Worm (Caenorhabditis elegans) whole organism, midembryonic: Measurements from ENCODE around the gene nlp-101.

Experiments
- T22C8.4 ChIP-seq: fragments of 200-800 bp; sonication (Bioruptor generic); IDR thresholded peaks from 2 replicates; pipeline ENCODE4 v1.3.6; 2022; ENCODE audit warnings: missing genetic modification characterization, missing compliant biosample characterization
- cog-1 ChIP-seq: sonication (generic microtip); optimal IDR thresholded peaks from 2 replicates; lab custom pipeline; 2016; ENCODE audit warnings: missing genetic modification characterization, missing compliant biosample characterization
- flt-1 ChIP-seq: fragments of 200-800 bp; sonication (Bioruptor generic); IDR thresholded peaks from 2 replicates; pipeline ENCODE4 v1.3.6; 2022; ENCODE audit warnings: missing genetic modification characterization, missing compliant biosample characterization
- klf-2 ChIP-seq: fragments of 200-800 bp; sonication (Bioruptor generic); conservative IDR thresholded peaks from 2 replicates; pipeline ENCODE4 v1.3.6; 2022; ENCODE audit warnings: missing genetic modification reagents, missing genetic modification characterization, missing compliant biosample characterization
- med-1 ChIP-seq: sonication (generic microtip); optimal IDR thresholded peaks from 2 replicates; lab custom pipeline; 2017; ENCODE audit warnings: missing genetic modification characterization, mild to moderate bottlenecking, missing compliant biosample characterization, antibody characterized with exemption, missing genetic modification reagents; ENCODE audit not compliant: insufficient read depth
- ref-1 ChIP-seq: fragments of 200-800 bp; sonication (Bioruptor generic); conservative IDR thresholded peaks from 2 replicates; pipeline ENCODE4 v1.3.6; 2022; ENCODE audit warnings: missing genetic modification reagents, missing genetic modification characterization, missing compliant biosample characterization
- tab-1 ChIP-seq: fragments of 200-800 bp; sonication (Bioruptor generic); IDR thresholded peaks from 2 replicates; pipeline ENCODE4 v1.3.6; 2022; ENCODE audit warnings: missing genetic modification characterization, missing compliant biosample characterization
- ztf-23 ChIP-seq: fragments of 200-800 bp; sonication (Bioruptor generic); IDR thresholded peaks from 2 replicates; pipeline ENCODE4 v1.3.6; 2022; ENCODE audit warnings: missing genetic modification reagents, missing genetic modification characterization, missing compliant biosample characterization
- ztf-29 ChIP-seq: fragments of 200-800 bp; sonication (Bioruptor generic); IDR thresholded peaks from 2 replicates; pipeline ENCODE4 v1.3.6; 2022; ENCODE audit warnings: missing genetic modification reagents, missing genetic modification characterization, missing compliant biosample characterization

nlp-101 gene

ce11 chrX:7834117-7834516, 4.6 kb upstream of the nlp-101 start, which contains the start of gene sul-3:
sul-3 (minus strand) TSS chrX:7834217.
- no peak for TF ChIP-seq tab-1 (GFP tag; lab: Robert Waterston, UW)
- no peak for TF ChIP-seq ztf-23
- no peak for TF ChIP-seq med-1 (GFP tag; lab: Kevin White, UChicago)
- no peak for TF ChIP-seq T22C8.4 (GFP tag; lab: Robert Waterston, UW)
- TF ChIP-seq klf-2 (GFP tag; lab: Robert Waterston, UW) = no peak

- TF ChIP-seq T22C8.4 (GFP tag; lab: Robert Waterston, UW) (no peak), ztf-29 (GFP tag; lab: Robert Waterston, UW) (no peak), flt-1 (GFP tag; lab: Robert Waterston, UW) (no peak), ref-1 (GFP tag; lab: Robert Waterston, UW) (no peak), med-1 (GFP tag; lab: Kevin White, UChicago) (no peak), klf-2 (GFP tag; lab: Robert Waterston, UW) (no peak), cog-1 (tag; lab: Kevin White, UChicago) (no peak), tab-1 (GFP tag; lab: Robert Waterston, UW) (no peak), ztf-23 (no peak)
Observed at ce11 chrX:7839989-7840388, 1.3 kb downstream of the nlp-101 start.

- TF ChIP-seq cog-1 (tag; lab: Kevin White, UChicago) (no peak), flt-1 (GFP tag; lab: Robert Waterston, UW) (no peak), klf-2 (GFP tag; lab: Robert Waterston, UW) (no peak), ztf-23 (no peak), tab-1 (GFP tag; lab: Robert Waterston, UW) (no peak), ref-1 (GFP tag; lab: Robert Waterston, UW) (no peak), ztf-29 (GFP tag; lab: Robert Waterston, UW) (no peak), med-1 (GFP tag; lab: Kevin White, UChicago) (no peak), T22C8.4 (GFP tag; lab: Robert Waterston, UW) (no peak)
Observed at ce11 chrX:7842241-7842640, 3.6 kb downstream of the nlp-101 start, which contains the start of gene idpp-11. idpp-11 (plus strand) TSS chrX:7842541.

- TF ChIP-seq ztf-29 (GFP tag; lab: Robert Waterston, UW) = no peak
- no peak for TF ChIP-seq med-1 (GFP tag; lab: Kevin White, UChicago)
- TF ChIP-seq T22C8.4 (GFP tag; lab: Robert Waterston, UW) = no peak
- TF ChIP-seq ztf-23 = no peak
- no peak for TF ChIP-seq ref-1 (GFP tag; lab: Robert Waterston, UW)
- no peak for TF ChIP-seq klf-2 (GFP tag; lab: Robert Waterston, UW)
- TF ChIP-seq tab-1 (GFP tag; lab: Robert Waterston, UW) = no peak
- TF ChIP-seq flt-1 (GFP tag; lab: Robert Waterston, UW) = no peak
- no peak for TF ChIP-seq cog-1 (tag; lab: Kevin White, UChicago)
Observed at ce11 chrX:7847413-7847812, 8.7 kb downstream of the nlp-101 start, which contains the start of gene C54D2.6. C54D2.6 (minus strand) TSS chrX:7847513.

- TF ChIP-seq tab-1 (GFP tag; lab: Robert Waterston, UW) (no peak), cog-1 (tag; lab: Kevin White, UChicago) (no peak), flt-1 (GFP tag; lab: Robert Waterston, UW) (no peak), ref-1 (GFP tag; lab: Robert Waterston, UW) (no peak), med-1 (GFP tag; lab: Kevin White, UChicago) (no peak), klf-2 (GFP tag; lab: Robert Waterston, UW) (no peak), ztf-23 (no peak), ztf-29 (GFP tag; lab: Robert Waterston, UW) (no peak), T22C8.4 (GFP tag; lab: Robert Waterston, UW) (no peak)
Observed at ce11 chrX:7866493-7866892, 27.8 kb downstream of the nlp-101 start.

- TF ChIP-seq ztf-23 = no peak
- no peak for TF ChIP-seq ztf-29 (GFP tag; lab: Robert Waterston, UW)
- TF ChIP-seq med-1 (GFP tag; lab: Kevin White, UChicago) = no peak
- no peak for TF ChIP-seq ref-1 (GFP tag; lab: Robert Waterston, UW)
- TF ChIP-seq T22C8.4 (GFP tag; lab: Robert Waterston, UW) = no peak
- TF ChIP-seq flt-1 (GFP tag; lab: Robert Waterston, UW) = no peak
- no peak for TF ChIP-seq cog-1 (tag; lab: Kevin White, UChicago)
- no peak for TF ChIP-seq tab-1 (GFP tag; lab: Robert Waterston, UW)
- TF ChIP-seq klf-2 (GFP tag; lab: Robert Waterston, UW) = no peak
Observed at ce11 chrX:7867307-7867706, 28.6 kb downstream of the nlp-101 start.

- no peak for TF ChIP-seq T22C8.4 (GFP tag; lab: Robert Waterston, UW)
- TF ChIP-seq flt-1 (GFP tag; lab: Robert Waterston, UW) = no peak
- no peak for TF ChIP-seq cog-1 (tag; lab: Kevin White, UChicago)
- no peak for TF ChIP-seq tab-1 (GFP tag; lab: Robert Waterston, UW)
- TF ChIP-seq ztf-29 (GFP tag; lab: Robert Waterston, UW) = no peak
- TF ChIP-seq klf-2 (GFP tag; lab: Robert Waterston, UW) = no peak
- TF ChIP-seq ref-1 (GFP tag; lab: Robert Waterston, UW) = no peak
- no peak for TF ChIP-seq ztf-23
- TF ChIP-seq med-1 (GFP tag; lab: Kevin White, UChicago) = no peak
Observed at ce11 chrX:7873350-7873749, 34.7 kb downstream of the nlp-101 start.

- TF ChIP-seq klf-2 (GFP tag; lab: Robert Waterston, UW) (no peak), ztf-23 (no peak), ztf-29 (GFP tag; lab: Robert Waterston, UW) (no peak), tab-1 (GFP tag; lab: Robert Waterston, UW) (no peak), cog-1 (tag; lab: Kevin White, UChicago) (no peak), flt-1 (GFP tag; lab: Robert Waterston, UW) (no peak), med-1 (GFP tag; lab: Kevin White, UChicago) (no peak), T22C8.4 (GFP tag; lab: Robert Waterston, UW) (no peak), ref-1 (GFP tag; lab: Robert Waterston, UW) (no peak)
Observed at ce11 chrX:7875854-7876253, 37.2 kb downstream of the nlp-101 start, which contains the start of gene cca-1. cca-1 (minus strand) TSS chrX:7875954.

- no peak for TF ChIP-seq tab-1 (GFP tag; lab: Robert Waterston, UW)
- TF ChIP-seq med-1 (GFP tag; lab: Kevin White, UChicago) = no peak
- no peak for TF ChIP-seq cog-1 (tag; lab: Kevin White, UChicago)
- TF ChIP-seq flt-1 (GFP tag; lab: Robert Waterston, UW) = no peak
- no peak for TF ChIP-seq ztf-23
Observed at ce11 chrX:7880848-7881247, 42.2 kb downstream of the nlp-101 start, which contains the start of gene C39D10.8. C39D10.8 (minus strand) TSS chrX:7880948.
